Fruit fly (Drosophila melanogaster): ENCODE results near the gene Faf2.

dm6 chr2L:18713686-18714085, 5.2 kb upstream of the Faf2 start, which contains the start of gene Irk3:
- TF ChIP-seq Gug (GFP tag; IDR thresholded peaks at IDR 0.05) (no peak), CG11294 (GFP tag; IDR thresholded peaks at IDR 0.05) (no peak), CG34406 (GFP tag; optimal IDR thresholded peaks at IDR 0.05) (no peak)
